Fruit fly (Drosophila melanogaster) whole organism, embryonic: ENCODE measurements around the gene Cpr67Fa1.

Source experiments
- Atf3 ChIP-seq: fragments of 200-800 bp; sonication (Bioruptor generic); optimal IDR thresholded peaks from 3 replicates; lab custom pipeline; 2016; ENCODE audit warnings: missing biosample characterization, missing genetic modification characterization
- BEAF-32 ChIP-seq: fragments of 200-800 bp; sonication (Bioruptor generic); optimal IDR thresholded peaks from 3 replicates; lab custom pipeline; 2017; ENCODE audit warnings: missing biosample characterization, missing genetic modification characterization, mild to moderate bottlenecking, moderate library complexity, missing genetic modification reagents
- Blimp-1 ChIP-seq: fragments of 200-800 bp; sonication (Bioruptor generic); optimal IDR thresholded peaks from 3 replicates; lab custom pipeline; 2018; ENCODE audit warnings: missing biosample characterization, missing genetic modification characterization, mild to moderate bottlenecking, moderate library complexity, missing genetic modification reagents
- Bteb2 ChIP-seq: fragments of 200-800 bp; sonication (Bioruptor generic); optimal IDR thresholded peaks from 2 replicates; lab custom pipeline; 2016; ENCODE audit warnings: missing biosample characterization, missing genetic modification characterization
- C15 ChIP-seq: fragments of 200-800 bp; sonication (Bioruptor generic); IDR thresholded peaks from 3 replicates; pipeline ENCODE4 v1.3.6; 2022; ENCODE audit warnings: missing biosample characterization, missing genetic modification characterization
- CG10366 ChIP-seq: fragments of 200-800 bp; sonication (Bioruptor generic); IDR thresholded peaks from 2 replicates; pipeline ENCODE4 v1.3.6; 2022; ENCODE audit warnings: missing biosample characterization, missing genetic modification characterization
- CG10654 ChIP-seq: fragments of 200-800 bp; sonication (Bioruptor generic); optimal IDR thresholded peaks from 2 replicates; lab custom pipeline; 2016; ENCODE audit warnings: missing biosample characterization, missing genetic modification characterization
- CG11723 ChIP-seq: fragments of 200-800 bp; sonication (Bioruptor generic); optimal IDR thresholded peaks from 2 replicates; lab custom pipeline; 2017; ENCODE audit warnings: missing biosample characterization, mild to moderate bottlenecking, missing genetic modification characterization
- CG12104 ChIP-seq: fragments of 200-800 bp; sonication (Bioruptor generic); optimal IDR thresholded peaks from 3 replicates; lab custom pipeline; 2016; ENCODE audit warnings: missing biosample characterization, missing genetic modification characterization
- CG12236 ChIP-seq: fragments of 200-800 bp; sonication (Bioruptor generic); optimal IDR thresholded peaks from 2 replicates; lab custom pipeline; 2016; ENCODE audit warnings: missing biosample characterization, missing genetic modification characterization
- CG13296 ChIP-seq: fragments of 200-800 bp; sonication (Bioruptor generic); optimal IDR thresholded peaks from 3 replicates; lab custom pipeline; 2018; ENCODE audit warnings: missing biosample characterization, mild to moderate bottlenecking, missing genetic modification characterization
- CG14014 ChIP-seq: fragments of 200-800 bp; sonication (Bioruptor generic); IDR thresholded peaks from 2 replicates; pipeline ENCODE4 v1.3.6; 2022; ENCODE audit warnings: missing biosample characterization, missing genetic modification characterization
- CG14710 ChIP-seq: fragments of 200-800 bp; sonication (Bioruptor generic); optimal IDR thresholded peaks from 3 replicates; lab custom pipeline; 2019; ENCODE audit warnings: missing biosample characterization, mild to moderate bottlenecking, missing genetic modification characterization, moderate library complexity
- CG14965 ChIP-seq: fragments of 200-800 bp; sonication (Bioruptor generic); optimal IDR thresholded peaks from 2 replicates; lab custom pipeline; 2016; ENCODE audit warnings: missing biosample characterization, missing genetic modification characterization, borderline replicate concordance
- CG15601 ChIP-seq: fragments of 200-800 bp; sonication (Bioruptor generic); optimal IDR thresholded peaks from 3 replicates; lab custom pipeline; 2019; ENCODE audit warnings: missing biosample characterization, mild to moderate bottlenecking, missing genetic modification characterization, moderate library complexity
- CG1647 ChIP-seq: fragments of 200-800 bp; sonication (Bioruptor generic); optimal IDR thresholded peaks from 3 replicates; lab custom pipeline; 2016; ENCODE audit warnings: missing biosample characterization, missing genetic modification characterization
- CG16813 ChIP-seq: fragments of 200-800 bp; sonication (Bioruptor generic); IDR thresholded peaks from 3 replicates; pipeline ENCODE4 v1.3.6; 2022; ENCODE audit warnings: missing biosample characterization, missing genetic modification characterization; ENCODE audit not compliant: partially characterized antibody
- CG17328 ChIP-seq: fragments of 200-800 bp; sonication (Bioruptor generic); IDR thresholded peaks from 2 replicates; pipeline ENCODE4 v1.3.6; 2022; ENCODE audit warnings: missing biosample characterization, missing genetic modification characterization
- CG17359 ChIP-seq: fragments of 200-800 bp; sonication (Bioruptor generic); optimal IDR thresholded peaks from 3 replicates; lab custom pipeline; 2018; ENCODE audit warnings: missing biosample characterization, mild to moderate bottlenecking, missing genetic modification characterization, moderate library complexity
- CG1792 ChIP-seq: fragments of 200-800 bp; sonication (Bioruptor generic); optimal IDR thresholded peaks from 2 replicates; lab custom pipeline; 2016; ENCODE audit warnings: missing biosample characterization, missing genetic modification characterization
- CG1832 ChIP-seq: fragments of 200-800 bp; sonication (Bioruptor generic); optimal IDR thresholded peaks from 2 replicates; lab custom pipeline; 2017; ENCODE audit warnings: missing biosample characterization, mild to moderate bottlenecking, missing genetic modification characterization, inconsistent platforms
- CG2120 ChIP-seq: fragments of 200-800 bp; sonication (Bioruptor generic); optimal IDR thresholded peaks from 3 replicates; lab custom pipeline; 2016; ENCODE audit warnings: missing biosample characterization, missing genetic modification characterization
- CG30020 ChIP-seq: fragments of 200-800 bp; optimal IDR thresholded peaks from 2 replicates; lab custom pipeline; 2019; ENCODE audit warnings: missing biosample characterization, mild to moderate bottlenecking, missing genetic modification characterization, moderate library complexity
- CG32772 ChIP-seq: fragments of 200-800 bp; sonication (Bioruptor generic); IDR thresholded peaks from 2 replicates; pipeline ENCODE4 v1.3.6; 2022; ENCODE audit warnings: missing biosample characterization, missing genetic modification characterization
- CG4328 ChIP-seq: fragments of 200-800 bp; sonication (Bioruptor generic); optimal IDR thresholded peaks from 3 replicates; lab custom pipeline; 2017; ENCODE audit warnings: missing biosample characterization, missing genetic modification reagents, missing genetic modification characterization
- CG4424 ChIP-seq: fragments of 200-800 bp; sonication (Bioruptor generic); optimal IDR thresholded peaks from 3 replicates; lab custom pipeline; 2016; ENCODE audit warnings: missing biosample characterization, missing genetic modification characterization
- CG6683 ChIP-seq: fragments of 200-800 bp; sonication (Bioruptor generic); optimal IDR thresholded peaks from 2 replicates; lab custom pipeline; 2017; ENCODE audit warnings: missing biosample characterization, mild to moderate bottlenecking, missing genetic modification characterization, missing genetic modification reagents
- CG6689 ChIP-seq: fragments of 200-800 bp; sonication (Bioruptor generic); IDR thresholded peaks from 2 replicates; pipeline ENCODE4 v1.3.6; 2022; ENCODE audit warnings: missing biosample characterization, missing genetic modification characterization
- CG6854 ChIP-seq: fragments of 200-800 bp; sonication (Bioruptor generic); optimal IDR thresholded peaks from 3 replicates; lab custom pipeline; 2017; ENCODE audit warnings: missing biosample characterization, mild to moderate bottlenecking, missing genetic modification characterization
- CG7556 ChIP-seq: fragments of 200-800 bp; sonication (Bioruptor generic); optimal IDR thresholded peaks from 2 replicates; lab custom pipeline; 2017; ENCODE audit warnings: missing biosample characterization, mild to moderate bottlenecking, missing genetic modification characterization
- CG8924 ChIP-seq: fragments of 200-800 bp; optimal IDR thresholded peaks from 3 replicates; lab custom pipeline; 2019; ENCODE audit warnings: missing biosample characterization, mild to moderate bottlenecking, missing genetic modification characterization, moderate library complexity
- CkIIα-i1 ChIP-seq: fragments of 200-800 bp; sonication (Bioruptor generic); IDR thresholded peaks from 2 replicates; pipeline ENCODE4 v1.3.6; 2022; ENCODE audit warnings: missing biosample characterization, missing genetic modification characterization
- Dbx ChIP-seq: fragments of 200-800 bp; sonication (Bioruptor generic); IDR thresholded peaks from 3 replicates; pipeline ENCODE4 v1.3.6; 2022; ENCODE audit warnings: missing biosample characterization, missing genetic modification characterization
- Doc2 ChIP-seq: fragments of 200-800 bp; sonication (Bioruptor generic); IDR thresholded peaks from 2 replicates; pipeline ENCODE4 v1.3.6; 2022; ENCODE audit warnings: missing biosample characterization, missing genetic modification characterization
- HHEX ChIP-seq: fragments of 200-800 bp; sonication (Bioruptor generic); optimal IDR thresholded peaks from 3 replicates; lab custom pipeline; 2017; ENCODE audit warnings: missing biosample characterization, mild to moderate bottlenecking, missing genetic modification characterization, missing genetic modification reagents
- HmgD ChIP-seq: fragments of 200-800 bp; sonication (Bioruptor generic); optimal IDR thresholded peaks from 3 replicates; lab custom pipeline; 2016; ENCODE audit warnings: missing biosample characterization, missing genetic modification characterization
- Sox102F ChIP-seq: fragments of 200-800 bp; sonication (Bioruptor generic); optimal IDR thresholded peaks from 2 replicates; lab custom pipeline; 2018; ENCODE audit warnings: missing biosample characterization, mild to moderate bottlenecking, missing genetic modification characterization, moderate library complexity
- Sry-δ ChIP-seq: fragments of 200-800 bp; sonication (Bioruptor generic); optimal IDR thresholded peaks from 2 replicates; lab custom pipeline; 2016; ENCODE audit warnings: missing biosample characterization, missing genetic modification characterization
- bsh ChIP-seq, 2 experiments: fragments of 200-800 bp; sonication (Bioruptor generic); optimal IDR thresholded peaks; 2 replicates each; lab custom pipeline; 2017 to 2018; ENCODE audit warnings: mild to moderate bottlenecking in 2 of 2, missing biosample characterization in 2 of 2, missing genetic modification characterization in 2 of 2, moderate library complexity in 1 of 2
- chif ChIP-seq, 2 experiments: fragments of 200-800 bp; sonication (Bioruptor generic); optimal IDR thresholded peaks; 3 replicates each; lab custom pipeline; 2016; ENCODE audit warnings: missing biosample characterization in 2 of 2, missing genetic modification characterization in 2 of 2
- danr ChIP-seq: fragments of 200-800 bp; sonication (Bioruptor generic); IDR thresholded peaks from 2 replicates; pipeline ENCODE4 v1.3.6; 2022; ENCODE audit warnings: missing biosample characterization, missing genetic modification characterization
- dpn ChIP-seq, 2 experiments: fragments of 200-800 bp; sonication (Bioruptor generic); optimal IDR thresholded peaks; 3 replicates each; lab custom pipeline; 2016; ENCODE audit warnings: missing biosample characterization in 2 of 2, missing genetic modification characterization in 2 of 2
- grau ChIP-seq: fragments of 200-800 bp; optimal IDR thresholded peaks from 3 replicates; lab custom pipeline; 2019; ENCODE audit warnings: missing biosample characterization, mild to moderate bottlenecking, missing genetic modification characterization, moderate library complexity
- grn ChIP-seq: fragments of 200-800 bp; sonication (Bioruptor generic); optimal IDR thresholded peaks from 3 replicates; lab custom pipeline; 2017; ENCODE audit warnings: missing biosample characterization, missing genetic modification characterization
- ken ChIP-seq: fragments of 200-800 bp; sonication (Bioruptor generic); IDR thresholded peaks from 3 replicates; pipeline ENCODE4 v1.3.6; 2022; ENCODE audit warnings: missing biosample characterization, missing genetic modification characterization
- nerfin-1 ChIP-seq: fragments of 200-800 bp; sonication (Bioruptor generic); optimal IDR thresholded peaks from 3 replicates; lab custom pipeline; 2019; ENCODE audit warnings: missing biosample characterization, mild to moderate bottlenecking, missing genetic modification characterization, moderate library complexity
- nmo ChIP-seq: fragments of 200-800 bp; sonication (Bioruptor generic); optimal IDR thresholded peaks from 2 replicates; lab custom pipeline; 2018; ENCODE audit warnings: missing biosample characterization, mild to moderate bottlenecking, missing genetic modification characterization, moderate library complexity
- onecut ChIP-seq: fragments of 200-800 bp; sonication (Bioruptor generic); IDR thresholded peaks from 2 replicates; pipeline ENCODE4 v1.3.6; 2022; ENCODE audit warnings: missing biosample characterization, missing genetic modification characterization
- tio ChIP-seq: fragments of 200-800 bp; sonication (Bioruptor generic); optimal IDR thresholded peaks from 2 replicates; lab custom pipeline; 2017; ENCODE audit warnings: missing biosample characterization, missing genetic modification characterization, inconsistent platforms

Gene Cpr67Fa1

dm6 chr3L:10849620-10850302, 40.0 kb upstream of the Cpr67Fa1 start (continued):
- TF ChIP-seq chif (GFP tag; optimal IDR thresholded peaks at IDR 0.05; lab: Kevin White, UChicago) = peak in 1 of 2 experiments; percentile 39
- no peak for TF ChIP-seq C15 (GFP tag; lab: Robert Waterston, UW)
- peak in 1 of 2 experiments; percentile 61 for TF ChIP-seq bsh (GFP tag; optimal IDR thresholded peaks at IDR 0.05; lab: Kevin White, UChicago)
- TF ChIP-seq CG15601 = peak; percentile 15
- TF ChIP-seq CG12236 (GFP tag; lab: Kevin White, UChicago) = no peak
- peak; percentile 6 for TF ChIP-seq CG2120 (GFP tag; lab: Kevin White, UChicago)
- no peak for TF ChIP-seq CG14965 (GFP tag; lab: Kevin White, UChicago)
- 0 out of 3 replicates have a peak, but pooled peaks have one; percentile 23 for TF ChIP-seq ken
- peak; percentile 2 for TF ChIP-seq CG30020 (tag; lab: Kevin White, UChicago)
- no peak for TF ChIP-seq danr (GFP tag; lab: Robert Waterston, UW)
- peak; percentile 70; the same call in 1 of the 2 replicates for TF ChIP-seq CG6689 (GFP tag; lab: Robert Waterston, UW)
- peak; percentile 36 for TF ChIP-seq tio (GFP tag; lab: Kevin White, UChicago)
- peak; percentile 80 for TF ChIP-seq CG8924 (tag; lab: Kevin White, UChicago)
- peak; percentile 32 for TF ChIP-seq BEAF-32
- TF ChIP-seq CG32772 (GFP tag; lab: Robert Waterston, UW) = 0 out of 2 replicates have a peak, but pooled peaks have one; percentile 17
- TF ChIP-seq CG4328 (GFP tag; lab: Kevin White, UChicago) = peak; percentile 11
- TF ChIP-seq Doc2 (GFP tag; lab: Robert Waterston, UW) = no peak
- peak; percentile 59 for TF ChIP-seq CG1832 (GFP tag; lab: Kevin White, UChicago)
- TF ChIP-seq CG12104 = peak; percentile 32
- peak; percentile 15 to 26 for TF ChIP-seq dpn (GFP tag; optimal IDR thresholded peaks at IDR 0.05; lab: Kevin White, UChicago)
- peak; percentile 42 for TF ChIP-seq grau (tag; lab: Kevin White, UChicago)
- TF ChIP-seq CG11723 = no peak
- TF ChIP-seq Dbx (GFP tag; lab: Robert Waterston, UW) = no peak
- no peak for TF ChIP-seq CG13296
- TF ChIP-seq CG1792 = no peak
- TF ChIP-seq CG6854 (GFP tag; lab: Kevin White, UChicago) = no peak
- TF ChIP-seq CG10366 (GFP tag; lab: Robert Waterston, UW) = peak; percentile 15; the same call in 1 of the 2 replicates
- peak; percentile 55; the same call in 1 of the 2 replicates for TF ChIP-seq CG17328
- TF ChIP-seq CG14014 = peak; percentile 34; the same call in 1 of the 2 replicates
- TF ChIP-seq CG4424 (GFP tag; lab: Kevin White, UChicago) = peak; percentile 30
- TF ChIP-seq Sox102F (GFP tag; lab: Kevin White, UChicago) = peak; percentile 37
- no peak for TF ChIP-seq Bteb2
- TF ChIP-seq onecut (GFP tag; lab: Robert Waterston, UW) = peak; percentile 32; the same call in 1 of the 2 replicates
- TF ChIP-seq nmo (GFP tag; lab: Kevin White, UChicago) = peak; percentile 17
- TF ChIP-seq CG10654 (GFP tag; lab: Kevin White, UChicago) = no peak
- TF ChIP-seq Sry-δ = peak; percentile 65
- TF ChIP-seq CG17359 (tag; lab: Kevin White, UChicago) = peak; percentile 35
- no peak for TF ChIP-seq CG6683 (GFP tag; lab: Kevin White, UChicago)
- no peak for TF ChIP-seq HHEX (GFP tag; lab: Kevin White, UChicago)
- no peak for TF ChIP-seq CG1647 (GFP tag; lab: Kevin White, UChicago)
- no peak for TF ChIP-seq Blimp-1 (GFP tag; lab: Kevin White, UChicago)
- no peak for TF ChIP-seq CkIIα-i1
- TF ChIP-seq CG16813 (GFP tag; lab: Robert Waterston, UW) = no peak
- peak; percentile 30 for TF ChIP-seq CG14710 (tag; lab: Kevin White, UChicago)
- TF ChIP-seq grn = peak; percentile 3
- TF ChIP-seq nerfin-1 = peak; percentile 63
- TF ChIP-seq HmgD = no peak
- TF ChIP-seq Atf3 (GFP tag; lab: Kevin White, UChicago) = no peak
- TF ChIP-seq CG7556 = peak; percentile 29
